Fruit fly (Drosophila melanogaster): ENCODE results near the gene PGRP-LB.
A peak's percentile ranks its signal among the peaks of the same experiment; 100 is the strongest.

Gene PGRP-LB

DNA sequence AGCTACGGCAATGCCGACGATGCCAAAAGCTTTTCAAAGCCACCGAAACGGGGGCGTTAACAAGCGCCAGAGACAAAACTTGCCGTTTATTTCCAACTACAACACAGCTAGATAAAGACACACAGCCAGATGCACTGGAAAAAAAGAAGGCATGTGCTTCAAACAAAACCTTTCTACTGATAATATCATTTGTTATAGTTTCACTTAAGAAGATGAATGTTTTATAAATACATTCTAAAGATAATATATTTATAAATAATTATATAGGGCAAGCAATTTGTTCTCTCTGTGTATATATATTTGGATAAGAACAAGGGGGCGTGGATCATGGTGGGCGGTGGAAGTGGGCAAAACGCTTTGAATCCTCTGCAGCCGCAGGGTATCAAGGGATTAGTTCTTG is 29.9 kb upstream of the PGRP-LB start (continued):
- TF ChIP-seq ewg (GFP tag; optimal IDR thresholded peaks at IDR 0.05): no peak
- no peak for TF ChIP-seq ab (GFP tag; optimal IDR thresholded peaks at IDR 0.05)
- no peak for TF ChIP-seq dati (GFP tag; IDR thresholded peaks at IDR 0.05)
- TF ChIP-seq Med (GFP tag): peak; percentile 9
- TF ChIP-seq dmrt99B (tag; optimal IDR thresholded peaks at IDR 0.05): peak; percentile 61
- no peak for TF ChIP-seq ato (GFP tag; IDR thresholded peaks at IDR 0.05; ENCODE audit: partially characterized antibody)
- TF ChIP-seq CG13624 (GFP tag; optimal IDR thresholded peaks at IDR 0.05): no peak
- no peak for TF ChIP-seq hth (optimal IDR thresholded peaks at IDR 0.05)
- peak; percentile 20 for TF ChIP-seq CG2712 (tag; optimal IDR thresholded peaks at IDR 0.05)
- no peak for TF ChIP-seq Usf (GFP tag; optimal IDR thresholded peaks at IDR 0.05)
- TF ChIP-seq Hsf (GFP tag; optimal IDR thresholded peaks at IDR 0.05): no peak
- no peak for TF ChIP-seq Hr78 (GFP tag; optimal IDR thresholded peaks at IDR 0.05)
- TF ChIP-seq Scr (GFP tag; IDR thresholded peaks at IDR 0.05; ENCODE audit: partially characterized antibody): no peak
- TF ChIP-seq ranshi (GFP tag; IDR thresholded peaks at IDR 0.05): no peak
- TF ChIP-seq repo (GFP tag; optimal IDR thresholded peaks at IDR 0.05): no peak
- TF ChIP-seq CG7271 (tag; optimal IDR thresholded peaks at IDR 0.05): no peak
- TF ChIP-seq CG14667 (GFP tag; IDR thresholded peaks at IDR 0.05): 0 out of 2 replicates have a peak, but pooled peaks have one; percentile 12
- TF ChIP-seq Bteb2 (GFP tag; optimal IDR thresholded peaks at IDR 0.05): no peak
- no peak for TF ChIP-seq Awh (GFP tag; IDR thresholded peaks at IDR 0.05)
- no peak for TF ChIP-seq Trl (optimal IDR thresholded peaks at IDR 0.05)
- TF ChIP-seq Trl (GFP tag; optimal IDR thresholded peaks at IDR 0.05): no peak
- no peak for TF ChIP-seq Tbp (GFP tag; optimal IDR thresholded peaks at IDR 0.05)
- TF ChIP-seq slbo (GFP tag; IDR thresholded peaks at IDR 0.05): peak; percentile 31; the same call in 1 of the 2 replicates
- TF ChIP-seq Bgb (GFP tag; IDR thresholded peaks at IDR 0.05; ENCODE audit: partially characterized antibody): no peak
- no peak for TF ChIP-seq fd102C (GFP tag; optimal IDR thresholded peaks at IDR 0.05)
- peak; percentile 36 for TF ChIP-seq PHDP (tag; optimal IDR thresholded peaks at IDR 0.05)
- TF ChIP-seq Rfx (GFP tag; IDR thresholded peaks at IDR 0.05): peak; percentile 35; the same call in 1 of the 2 replicates
- TF ChIP-seq btn (GFP tag; optimal IDR thresholded peaks at IDR 0.05): no peak
- no peak for TF ChIP-seq CG3995 (GFP tag; optimal IDR thresholded peaks at IDR 0.05)
- no peak for TF ChIP-seq sens-2 (GFP tag; IDR thresholded peaks at IDR 0.05)
- TF ChIP-seq az2 (GFP tag; optimal IDR thresholded peaks at IDR 0.05): no peak
- peak; percentile 49 for TF ChIP-seq CG17359 (tag; optimal IDR thresholded peaks at IDR 0.05)
- no peak for TF ChIP-seq CG33557 (GFP tag; optimal IDR thresholded peaks at IDR 0.05)
- no peak for TF ChIP-seq CG12236 (GFP tag; optimal IDR thresholded peaks at IDR 0.05)
- TF ChIP-seq HLHmδ (GFP tag; optimal IDR thresholded peaks at IDR 0.05): no peak
- peak; percentile 50 for TF ChIP-seq Fer1 (GFP tag; optimal IDR thresholded peaks at IDR 0.05)
- no peak for TF ChIP-seq eve (GFP tag; optimal IDR thresholded peaks at IDR 0.05)
- peak; percentile 25 for TF ChIP-seq Dek (tag; optimal IDR thresholded peaks at IDR 0.05)
- TF ChIP-seq slou (GFP tag; optimal IDR thresholded peaks at IDR 0.05): no peak

DNA sequence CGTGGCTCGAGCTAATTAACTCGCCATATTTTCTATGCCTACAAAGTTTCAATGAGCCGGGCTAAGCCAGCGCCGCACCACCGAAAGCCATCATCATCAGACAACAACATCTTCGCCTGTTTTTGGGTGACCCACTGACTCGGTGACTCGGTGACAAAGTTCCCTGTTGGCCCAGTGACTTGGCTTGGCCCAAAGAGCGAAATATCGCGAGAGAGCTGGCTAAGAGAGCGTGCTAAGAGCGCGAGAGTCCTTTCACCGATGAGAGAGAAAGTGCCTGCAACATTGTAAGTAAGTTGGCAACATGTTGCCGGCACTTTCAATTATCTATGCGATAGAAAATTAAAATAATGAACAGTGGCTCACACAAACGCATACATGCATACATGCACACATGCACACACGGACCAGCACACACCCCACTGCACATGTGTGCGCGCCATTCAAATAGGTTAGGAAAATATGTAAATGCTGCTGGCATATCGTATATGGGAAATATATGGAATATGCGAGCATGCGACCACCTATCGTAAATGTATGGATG is 23.0 kb upstream of the PGRP-LB start:
- TF ChIP-seq Spps (tag; optimal IDR thresholded peaks at IDR 0.05) (no peak), Hr3 (GFP tag; optimal IDR thresholded peaks at IDR 0.05) (no peak), CG3995 (GFP tag; optimal IDR thresholded peaks at IDR 0.05) (peak; percentile 63), Trl (optimal IDR thresholded peaks at IDR 0.05) (peak; percentile 36 to 52), Trl (GFP tag; optimal IDR thresholded peaks at IDR 0.05) (no peak), chinmo (GFP tag; IDR thresholded peaks at IDR 0.05; ENCODE audit: partially characterized antibody) (0 out of 4 replicates have a peak, but pooled peaks have one; percentile 9), Deaf1 (tag; optimal IDR thresholded peaks at IDR 0.05) (peak; percentile 36), Med (GFP tag) (peak; percentile 16), Usf (GFP tag; optimal IDR thresholded peaks at IDR 0.05) (no peak), CG3163 (GFP tag; optimal IDR thresholded peaks at IDR 0.05) (peak; percentile 76), CG11504 (tag; optimal IDR thresholded peaks at IDR 0.05) (peak; percentile 96), wdn (GFP tag; IDR thresholded peaks at IDR 0.05) (no peak)
